Fruit fly (Drosophila melanogaster) whole organism, embryonic: ENCODE data around the gene bbg.

Experiments
- B-H2 ChIP-seq: fragments of 200-800 bp; sonication (Bioruptor generic); optimal IDR thresholded peaks from 2 replicates; lab custom pipeline; 2018; ENCODE audit warnings: missing biosample characterization, mild to moderate bottlenecking, missing genetic modification characterization
- BEAF-32 ChIP-seq: fragments of 200-800 bp; sonication (Bioruptor generic); optimal IDR thresholded peaks from 3 replicates; lab custom pipeline; 2017; ENCODE audit warnings: missing biosample characterization, missing genetic modification characterization, mild to moderate bottlenecking, moderate library complexity, missing genetic modification reagents
- Blimp-1 ChIP-seq: fragments of 200-800 bp; sonication (Bioruptor generic); optimal IDR thresholded peaks from 3 replicates; lab custom pipeline; 2018; ENCODE audit warnings: missing biosample characterization, missing genetic modification characterization, mild to moderate bottlenecking, moderate library complexity, missing genetic modification reagents
- CG11456 ChIP-seq: fragments of 200-800 bp; sonication (Bioruptor generic); IDR thresholded peaks from 3 replicates; pipeline ENCODE4 v1.3.6; 2022; ENCODE audit warnings: missing biosample characterization, missing genetic modification characterization
- CG12071 ChIP-seq: fragments of 200-800 bp; sonication (Bioruptor generic); optimal IDR thresholded peaks from 3 replicates; lab custom pipeline; 2018; ENCODE audit warnings: missing biosample characterization, mild to moderate bottlenecking, missing genetic modification characterization
- CG14014 ChIP-seq: fragments of 200-800 bp; sonication (Bioruptor generic); IDR thresholded peaks from 2 replicates; pipeline ENCODE4 v1.3.6; 2022; ENCODE audit warnings: missing biosample characterization, missing genetic modification characterization
- CG15514 ChIP-seq: fragments of 200-800 bp; sonication (Bioruptor generic); optimal IDR thresholded peaks from 3 replicates; lab custom pipeline; 2017; ENCODE audit warnings: missing biosample characterization, missing genetic modification characterization, mild to moderate bottlenecking, moderate library complexity, missing genetic modification reagents
- CG17359 ChIP-seq: fragments of 200-800 bp; sonication (Bioruptor generic); optimal IDR thresholded peaks from 3 replicates; lab custom pipeline; 2018; ENCODE audit warnings: missing biosample characterization, mild to moderate bottlenecking, missing genetic modification characterization, moderate library complexity
- CG17385 ChIP-seq: fragments of 200-800 bp; sonication (Bioruptor generic); optimal IDR thresholded peaks from 3 replicates; lab custom pipeline; 2018; ENCODE audit warnings: missing biosample characterization, mild to moderate bottlenecking, missing genetic modification characterization
- CG18262 ChIP-seq: fragments of 200-800 bp; optimal IDR thresholded peaks from 3 replicates; lab custom pipeline; 2019; ENCODE audit warnings: missing biosample characterization, mild to moderate bottlenecking, missing genetic modification characterization, moderate library complexity
- CG18599 ChIP-seq: fragments of 200-800 bp; sonication (Bioruptor generic); optimal IDR thresholded peaks from 3 replicates; lab custom pipeline; 2017; ENCODE audit warnings: missing biosample characterization, missing genetic modification characterization, mild to moderate bottlenecking, moderate library complexity, missing genetic modification reagents
- CG2199 ChIP-seq: fragments of 200-800 bp; sonication (Bioruptor generic); IDR thresholded peaks from 3 replicates; pipeline ENCODE4 v1.3.6; 2022; ENCODE audit warnings: missing biosample characterization, missing genetic modification characterization
- CG2678 ChIP-seq: fragments of 200-800 bp; sonication (Bioruptor generic); optimal IDR thresholded peaks from 3 replicates; lab custom pipeline; 2019; ENCODE audit warnings: missing biosample characterization, mild to moderate bottlenecking, missing genetic modification characterization, moderate library complexity
- CG3065 ChIP-seq: fragments of 200-800 bp; sonication (Bioruptor generic); optimal IDR thresholded peaks from 2 replicates; lab custom pipeline; 2016; ENCODE audit warnings: missing biosample characterization, missing genetic modification characterization
- CG31388 ChIP-seq: fragments of 200-800 bp; sonication (Bioruptor generic); optimal IDR thresholded peaks from 2 replicates; lab custom pipeline; 2016; ENCODE audit warnings: missing biosample characterization, missing genetic modification characterization
- CG34422 ChIP-seq: fragments of 200-800 bp; sonication (Bioruptor generic); IDR thresholded peaks from 3 replicates; pipeline ENCODE4 v1.3.6; 2022; ENCODE audit warnings: missing biosample characterization, missing genetic modification characterization
- CG4854 ChIP-seq: fragments of 200-800 bp; sonication (Bioruptor generic); optimal IDR thresholded peaks from 2 replicates; lab custom pipeline; 2016; ENCODE audit warnings: missing biosample characterization, missing genetic modification characterization, inconsistent platforms
- CG6791 ChIP-seq: fragments of 200-800 bp; sonication (Bioruptor generic); IDR thresholded peaks from 3 replicates; pipeline ENCODE4 v1.3.6; 2022; ENCODE audit warnings: missing biosample characterization, missing genetic modification characterization; ENCODE audit not compliant: partially characterized antibody
- CG7271 ChIP-seq: fragments of 200-800 bp; sonication (Bioruptor generic); optimal IDR thresholded peaks from 2 replicates; lab custom pipeline; 2018; ENCODE audit warnings: missing biosample characterization, mild to moderate bottlenecking, missing genetic modification characterization, moderate library complexity
- CG7556 ChIP-seq: fragments of 200-800 bp; sonication (Bioruptor generic); optimal IDR thresholded peaks from 2 replicates; lab custom pipeline; 2017; ENCODE audit warnings: missing biosample characterization, mild to moderate bottlenecking, missing genetic modification characterization
- CG8388 ChIP-seq: fragments of 200-800 bp; sonication (Bioruptor generic); optimal IDR thresholded peaks from 2 replicates; lab custom pipeline; 2019; ENCODE audit warnings: missing biosample characterization, mild to moderate bottlenecking, missing genetic modification characterization, moderate library complexity
- Doc2 ChIP-seq: fragments of 200-800 bp; sonication (Bioruptor generic); IDR thresholded peaks from 2 replicates; pipeline ENCODE4 v1.3.6; 2022; ENCODE audit warnings: missing biosample characterization, missing genetic modification characterization
- Eip74EF ChIP-seq, 2 experiments: fragments of 200-800 bp in 1 of 2; fragments of >200 bp in 1 of 2; sonication (Bioruptor generic) in 1 of 2; optimal IDR thresholded peaks; 2 replicates each; lab custom pipeline; 2017 to 2019; ENCODE audit warnings: missing biosample characterization in 2 of 2, missing genetic modification characterization in 2 of 2, mild to moderate bottlenecking in 1 of 2, moderate library complexity in 1 of 2
- Kr ChIP-seq: fragments of 200-800 bp; sonication (Bioruptor generic); optimal IDR thresholded peaks from 2 replicates; lab custom pipeline; 2017; ENCODE audit warnings: missing biosample characterization, mild to moderate bottlenecking, missing genetic modification characterization
- Lhr ChIP-seq: fragments of 200-800 bp; sonication (Bioruptor generic); optimal IDR thresholded peaks from 3 replicates; lab custom pipeline; 2017; ENCODE audit warnings: mild to moderate bottlenecking, missing biosample characterization, missing genetic modification reagents, missing genetic modification characterization
- Lpt ChIP-seq: fragments of >200 bp; optimal IDR thresholded peaks from 2 replicates; lab custom pipeline; 2018; ENCODE audit warnings: missing biosample characterization, missing genetic modification characterization
- Oli ChIP-seq: fragments of 200-800 bp; sonication (Bioruptor generic); optimal IDR thresholded peaks from 2 replicates; lab custom pipeline; 2018; ENCODE audit warnings: missing biosample characterization, mild to moderate bottlenecking, missing genetic modification characterization, moderate library complexity
- Ravus ChIP-seq: fragments of 200-800 bp; sonication (Bioruptor generic); IDR thresholded peaks from 2 replicates; pipeline ENCODE4 v1.3.6; 2022; ENCODE audit warnings: missing biosample characterization, missing genetic modification characterization
- Rx ChIP-seq: fragments of 200-800 bp; sonication (Bioruptor generic); IDR thresholded peaks from 2 replicates; pipeline ENCODE4 v1.3.6; 2022; ENCODE audit warnings: missing biosample characterization, missing genetic modification characterization
- Xbp1 ChIP-seq: fragments of 200-800 bp; sonication (Bioruptor generic); optimal IDR thresholded peaks from 3 replicates; lab custom pipeline; 2016; ENCODE audit warnings: missing biosample characterization, mild to moderate bottlenecking, missing genetic modification characterization
- ash1 ChIP-seq: fragments of 200-800 bp; sonication (Bioruptor generic); optimal IDR thresholded peaks from 2 replicates; lab custom pipeline; 2018; ENCODE audit warnings: missing biosample characterization, mild to moderate bottlenecking, missing genetic modification characterization
- chinmo ChIP-seq: fragments of 200-800 bp; sonication (Bioruptor generic); IDR thresholded peaks from 4 replicates; pipeline ENCODE4 v1.3.6; 2022; ENCODE audit warnings: missing biosample characterization, missing genetic modification characterization; ENCODE audit not compliant: partially characterized antibody
- dm ChIP-seq: fragments of 200-800 bp; sonication (Bioruptor generic); optimal IDR thresholded peaks from 3 replicates; lab custom pipeline; 2016; ENCODE audit warnings: missing biosample characterization, missing genetic modification characterization
- ems ChIP-seq: fragments of 200-800 bp; sonication (Bioruptor generic); optimal IDR thresholded peaks from 3 replicates; lab custom pipeline; 2016; ENCODE audit warnings: missing biosample characterization, missing genetic modification characterization
- fd3F ChIP-seq: fragments of 200-800 bp; sonication (Bioruptor generic); optimal IDR thresholded peaks from 2 replicates; lab custom pipeline; 2018; ENCODE audit warnings: missing biosample characterization, mild to moderate bottlenecking, missing genetic modification characterization, moderate library complexity
- gem ChIP-seq: fragments of 200-800 bp; sonication (Bioruptor generic); optimal IDR thresholded peaks from 2 replicates; lab custom pipeline; 2019; ENCODE audit warnings: missing biosample characterization, mild to moderate bottlenecking, missing genetic modification characterization, moderate library complexity
- gfzf ChIP-seq: fragments of 200-800 bp; sonication (Bioruptor generic); optimal IDR thresholded peaks from 2 replicates; lab custom pipeline; 2016; ENCODE audit warnings: missing biosample characterization, mild to moderate bottlenecking, missing genetic modification characterization, moderate library complexity
- klu ChIP-seq: fragments of 200-800 bp; sonication (Bioruptor generic); IDR thresholded peaks from 2 replicates; pipeline ENCODE4 v1.3.6; 2022; ENCODE audit warnings: missing biosample characterization, missing genetic modification characterization
- knrl ChIP-seq: fragments of 200-800 bp; sonication (Bioruptor generic); IDR thresholded peaks from 3 replicates; pipeline ENCODE4 v1.3.6; 2022; ENCODE audit warnings: missing biosample characterization, missing genetic modification characterization; ENCODE audit not compliant: partially characterized antibody
- lmd ChIP-seq: fragments of 200-800 bp; sonication (Bioruptor generic); IDR thresholded peaks from 2 replicates; pipeline ENCODE4 v1.3.6; 2022; ENCODE audit warnings: missing biosample characterization, missing genetic modification characterization
- pita ChIP-seq: fragments of 200-800 bp; sonication (Bioruptor generic); optimal IDR thresholded peaks from 2 replicates; lab custom pipeline; 2017; ENCODE audit warnings: missing biosample characterization, mild to moderate bottlenecking, missing genetic modification characterization
- ranshi ChIP-seq: fragments of 200-800 bp; sonication (Bioruptor generic); IDR thresholded peaks from 2 replicates; pipeline ENCODE4 v1.3.6; 2022; ENCODE audit warnings: missing biosample characterization, missing genetic modification characterization
- sc ChIP-seq, 3 experiments: fragments of >200 bp in 2 of 3; fragments of 200-800 bp in 1 of 3; sonication (Bioruptor generic) in 1 of 3; optimal IDR thresholded peaks; 2 replicates in 2 of 3; 3 replicates in 1 of 3; lab custom pipeline; 2017; ENCODE audit warnings: mild to moderate bottlenecking in 1 of 3, missing biosample characterization in 1 of 3, missing genetic modification characterization in 1 of 3, missing genetic modification reagents in 1 of 3
- sqz ChIP-seq: fragments of 200-800 bp; sonication (Bioruptor generic); optimal IDR thresholded peaks from 3 replicates; lab custom pipeline; 2018; ENCODE audit warnings: missing biosample characterization, mild to moderate bottlenecking, missing genetic modification characterization
- sug ChIP-seq: fragments of 200-800 bp; optimal IDR thresholded peaks from 2 replicates; lab custom pipeline; 2019; ENCODE audit warnings: missing biosample characterization, mild to moderate bottlenecking, missing genetic modification characterization, moderate library complexity
- twi ChIP-seq: fragments of 200-800 bp; optimal IDR thresholded peaks from 2 replicates; lab custom pipeline; 2019; ENCODE audit warnings: missing biosample characterization, mild to moderate bottlenecking, missing genetic modification characterization, moderate library complexity
- wdn ChIP-seq: fragments of 200-800 bp; sonication (Bioruptor generic); IDR thresholded peaks from 2 replicates; pipeline ENCODE4 v1.3.6; 2022; ENCODE audit warnings: missing biosample characterization, missing genetic modification characterization
- z ChIP-seq: fragments of 200-800 bp; sonication (Bioruptor generic); IDR thresholded peaks from 3 replicates; pipeline ENCODE4 v1.3.6; 2022; ENCODE audit warnings: missing biosample characterization, missing genetic modification characterization

Gene bbg

dm6 chr3L:14550839-14551415 lies 14.9 kb upstream of the bbg start, which contains the start of gene Gbs-70E (continued):
- TF ChIP-seq CG4854 (GFP tag; lab: Kevin White, UChicago) (peak; percentile 77), Lpt (GFP tag; lab: Kevin White, UChicago) (no peak), Kr (GFP tag; lab: Kevin White, UChicago) (peak; percentile 84), klu (GFP tag; lab: Robert Waterston, UW) (peak; percentile 88; the same call in 1 of the 2 replicates), Rx (GFP tag; lab: Robert Waterston, UW) (no peak), Doc2 (GFP tag; lab: Robert Waterston, UW) (no peak), CG7271 (tag; lab: Kevin White, UChicago) (peak; percentile 75), CG2678 (tag; lab: Kevin White, UChicago) (peak; percentile 95), CG14014 (GFP tag; lab: Robert Waterston, UW) (peak; percentile 90), chinmo (GFP tag; lab: Robert Waterston, UW) (peak; percentile 92), wdn (GFP tag; lab: Robert Waterston, UW) (peak; percentile 85), CG17385 (GFP tag; lab: Kevin White, UChicago) (peak; percentile 90), ranshi (GFP tag; lab: Robert Waterston, UW) (peak; percentile 84; the same call in 1 of the 2 replicates), Xbp1 (GFP tag; lab: Kevin White, UChicago) (peak; percentile 92), pita (GFP tag; lab: Kevin White, UChicago) (no peak), Blimp-1 (GFP tag; lab: Kevin White, UChicago) (peak; percentile 85), CG6791 (GFP tag; lab: Robert Waterston, UW) (no peak; the same call in 2 of the 3 replicates), CG3065 (GFP tag; lab: Kevin White, UChicago) (peak; percentile 70), gem (tag; lab: Kevin White, UChicago) (peak; percentile 96), CG18599 (GFP tag; lab: Kevin White, UChicago) (peak; percentile 92), sqz (GFP tag; lab: Kevin White, UChicago) (peak; percentile 86), CG7556 (peak; percentile 93), B-H2 (GFP tag; lab: Kevin White, UChicago) (peak; percentile 81), Oli (tag; lab: Kevin White, UChicago) (peak; percentile 94), fd3F (peak; percentile 85), CG34422 (GFP tag; lab: Robert Waterston, UW) (peak; percentile 95), knrl (GFP tag; lab: Robert Waterston, UW) (no peak; the same call in 2 of the 3 replicates), sug (tag; lab: Kevin White, UChicago) (peak; percentile 89), BEAF-32 (GFP tag; lab: Kevin White, UChicago) (no peak), dm (peak; percentile 86), CG8388 (peak; percentile 93), gfzf (no peak), CG2199 (GFP tag; lab: Robert Waterston, UW) (peak; percentile 93), ash1 (GFP tag; lab: Kevin White, UChicago) (peak; percentile 48), Eip74EF (GFP tag; optimal IDR thresholded peaks at IDR 0.05; lab: Kevin White, UChicago) (peak in 1 of 2 experiments; percentile 92), sc (optimal IDR thresholded peaks at IDR 0.05; lab: Kevin White, UChicago) (no peak), sc (GFP tag; optimal IDR thresholded peaks at IDR 0.05; lab: Kevin White, UChicago) (peak; percentile 85), CG31388 (GFP tag; lab: Kevin White, UChicago) (peak; percentile 48), CG15514 (GFP tag; lab: Kevin White, UChicago) (peak; percentile 78), CG12071 (GFP tag; lab: Kevin White, UChicago) (peak; percentile 71), Lhr (GFP tag; lab: Kevin White, UChicago) (peak; percentile 38), lmd (GFP tag; lab: Robert Waterston, UW) (peak; percentile 91), ems (peak; percentile 86), CG11456 (GFP tag; lab: Robert Waterston, UW) (peak; percentile 80; the same call in 1 of the 3 replicates), CG17359 (tag; lab: Kevin White, UChicago) (peak; percentile 91), CG18262 (tag; lab: Kevin White, UChicago) (peak; percentile 96), Ravus (GFP tag; lab: Robert Waterston, UW) (peak; percentile 36), twi (tag; lab: Kevin White, UChicago) (peak; percentile 81), z (GFP tag; lab: Robert Waterston, UW) (peak; percentile 76; the same call in 2 of the 3 replicates)
